Fruit fly (Drosophila melanogaster): ENCODE results near the gene Phyhd1.

Gene Phyhd1

DNA sequence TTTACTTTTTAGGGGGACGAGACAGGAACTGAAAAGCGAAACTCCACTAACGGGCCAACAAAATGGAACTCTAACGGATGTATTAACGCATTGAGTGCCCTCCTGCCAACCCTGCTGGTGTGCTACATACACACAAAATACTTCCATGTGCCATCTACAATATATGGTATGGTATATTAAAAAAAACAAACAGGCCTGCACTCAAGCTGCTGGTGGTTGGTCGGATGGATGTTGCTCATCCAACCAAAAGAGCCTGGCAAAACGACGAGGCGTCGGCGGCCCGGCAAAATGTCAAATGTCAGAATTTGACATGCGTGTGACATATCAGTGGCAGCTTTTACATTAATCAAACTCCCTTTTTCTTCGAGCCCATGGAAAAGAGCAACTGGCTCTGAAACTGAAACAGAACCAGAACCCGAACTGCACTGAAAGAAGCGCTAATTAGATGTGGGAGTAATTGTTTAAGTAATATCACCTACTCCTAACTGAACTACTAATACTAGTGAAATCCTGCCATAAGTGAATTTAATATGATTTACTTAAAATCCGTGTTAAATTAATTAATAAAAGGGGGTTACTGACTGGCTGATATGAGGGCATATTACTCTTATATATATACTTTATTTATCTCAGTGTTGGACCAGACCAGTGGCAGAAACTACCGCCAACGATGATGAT lies 29.9 kb downstream of the Phyhd1 start:
- TF ChIP-seq pad (GFP tag; optimal IDR thresholded peaks at IDR 0.05) = no peak
- no peak for TF ChIP-seq kay (GFP tag; ENCODE audit: borderline replicate concordance)
- no peak for TF ChIP-seq tj (GFP tag; optimal IDR thresholded peaks at IDR 0.05)
- TF ChIP-seq CG5204 (GFP tag; optimal IDR thresholded peaks at IDR 0.05) = no peak
- TF ChIP-seq bab1 (GFP tag; optimal IDR thresholded peaks at IDR 0.05) = no peak
- no peak for TF ChIP-seq CG7101 (tag; optimal IDR thresholded peaks at IDR 0.05)
- TF ChIP-seq cnc (optimal IDR thresholded peaks at IDR 0.05) = no peak
- TF ChIP-seq CG33017 (tag; optimal IDR thresholded peaks at IDR 0.05) = no peak
- TF ChIP-seq Hr96 (GFP tag; optimal IDR thresholded peaks at IDR 0.05) = no peak
- TF ChIP-seq cic (GFP tag; optimal IDR thresholded peaks at IDR 0.05) = no peak
- no peak for TF ChIP-seq Mnt (GFP tag; optimal IDR thresholded peaks at IDR 0.05)
- TF ChIP-seq Clk (GFP tag; optimal IDR thresholded peaks at IDR 0.05) = no peak
- TF ChIP-seq Crg-1 (GFP tag; optimal IDR thresholded peaks at IDR 0.05) = no peak
- no peak for TF ChIP-seq ovo (GFP tag; optimal IDR thresholded peaks at IDR 0.05)

DNA sequence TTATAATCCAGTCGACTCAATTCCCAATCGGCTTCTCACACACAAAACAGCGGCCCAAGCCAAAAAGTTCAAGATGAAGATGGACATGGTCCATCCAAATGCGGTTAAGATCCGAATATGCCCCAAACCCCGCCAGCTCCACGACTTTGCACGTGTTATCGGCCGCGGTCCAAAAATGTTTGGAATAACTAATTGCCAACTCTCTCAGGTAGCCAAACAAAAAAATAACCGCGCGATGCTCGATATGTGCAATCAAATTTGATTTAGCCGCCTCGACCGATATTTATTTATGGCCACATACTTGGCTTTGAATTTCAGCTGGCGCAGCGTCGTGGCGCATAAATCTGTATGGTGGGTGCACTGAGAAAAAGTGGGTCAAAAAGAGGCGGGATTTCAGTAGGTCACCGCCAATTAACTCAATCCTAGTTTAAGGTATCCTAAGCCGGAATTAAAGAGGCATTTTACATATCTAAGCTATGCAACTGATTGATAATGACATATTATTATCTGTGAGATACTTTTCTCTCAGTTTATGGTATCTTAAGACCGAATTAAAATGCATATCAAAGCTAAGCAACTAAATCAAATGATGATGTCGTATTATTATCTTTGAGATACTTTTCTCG lies 32.1 kb downstream of the Phyhd1 start:
- TF ChIP-seq kay (GFP tag; ENCODE audit: borderline replicate concordance) = no peak
- TF ChIP-seq Crg-1 (GFP tag; optimal IDR thresholded peaks at IDR 0.05) = no peak
- no peak for TF ChIP-seq toe (GFP tag; optimal IDR thresholded peaks at IDR 0.05)
- no peak for TF ChIP-seq cic (GFP tag; optimal IDR thresholded peaks at IDR 0.05)
- no peak for TF ChIP-seq CG7101 (tag; optimal IDR thresholded peaks at IDR 0.05)
- no peak for TF ChIP-seq CG11617 (GFP tag; optimal IDR thresholded peaks at IDR 0.05)
- no peak for TF ChIP-seq ovo (GFP tag; optimal IDR thresholded peaks at IDR 0.05)
- no peak for TF ChIP-seq bab1 (GFP tag; optimal IDR thresholded peaks at IDR 0.05)
- TF ChIP-seq tj (GFP tag; optimal IDR thresholded peaks at IDR 0.05) = no peak
- TF ChIP-seq CG33017 (tag; optimal IDR thresholded peaks at IDR 0.05) = no peak
- no peak for TF ChIP-seq CG7045 (GFP tag; optimal IDR thresholded peaks at IDR 0.05)
- no peak for TF ChIP-seq Mnt (GFP tag; optimal IDR thresholded peaks at IDR 0.05)

DNA sequence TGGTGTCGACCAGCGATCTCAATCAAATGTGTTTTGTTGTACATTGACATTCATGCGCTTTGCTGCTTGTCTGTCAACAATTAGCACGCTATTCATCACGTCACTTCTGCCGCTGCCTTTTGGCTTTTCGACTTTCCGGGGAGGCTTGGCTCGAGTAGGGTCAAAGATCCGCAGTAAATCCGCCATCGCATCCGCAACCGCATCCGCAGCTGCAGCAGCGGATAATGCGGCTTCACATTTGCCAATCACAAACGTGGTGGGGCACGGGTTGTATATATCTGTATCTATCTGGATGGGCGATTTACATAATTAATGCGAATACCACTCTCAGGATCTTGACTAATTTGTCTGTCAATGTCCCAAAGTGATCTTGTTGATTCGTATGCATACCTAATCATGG lies 33.6 kb downstream of the Phyhd1 start:
- no peak for TF ChIP-seq Crg-1 (GFP tag; optimal IDR thresholded peaks at IDR 0.05)
- TF ChIP-seq pad (GFP tag; optimal IDR thresholded peaks at IDR 0.05) = no peak
- no peak for TF ChIP-seq CG7045 (GFP tag; optimal IDR thresholded peaks at IDR 0.05)
- TF ChIP-seq bab1 (GFP tag; optimal IDR thresholded peaks at IDR 0.05) = no peak
- TF ChIP-seq ovo (GFP tag; optimal IDR thresholded peaks at IDR 0.05) = no peak
- no peak for TF ChIP-seq CG14711 (tag; optimal IDR thresholded peaks at IDR 0.05)
- TF ChIP-seq toe (GFP tag; optimal IDR thresholded peaks at IDR 0.05) = no peak
- no peak for TF ChIP-seq CG12768 (GFP tag; optimal IDR thresholded peaks at IDR 0.05)
- no peak for TF ChIP-seq CG33017 (tag; optimal IDR thresholded peaks at IDR 0.05)
- TF ChIP-seq kay (GFP tag; ENCODE audit: borderline replicate concordance) = no peak
- TF ChIP-seq tj (GFP tag; optimal IDR thresholded peaks at IDR 0.05) = no peak
- TF ChIP-seq cic (GFP tag; optimal IDR thresholded peaks at IDR 0.05) = no peak
- no peak for TF ChIP-seq Hr96 (GFP tag; optimal IDR thresholded peaks at IDR 0.05)
- no peak for TF ChIP-seq CG5204 (GFP tag; optimal IDR thresholded peaks at IDR 0.05)
- no peak for TF ChIP-seq Mnt (GFP tag; optimal IDR thresholded peaks at IDR 0.05)
- TF ChIP-seq CG11617 (GFP tag; optimal IDR thresholded peaks at IDR 0.05) = no peak
- TF ChIP-seq cnc (optimal IDR thresholded peaks at IDR 0.05) = no peak
- no peak for TF ChIP-seq Clk (GFP tag; optimal IDR thresholded peaks at IDR 0.05)

DNA sequence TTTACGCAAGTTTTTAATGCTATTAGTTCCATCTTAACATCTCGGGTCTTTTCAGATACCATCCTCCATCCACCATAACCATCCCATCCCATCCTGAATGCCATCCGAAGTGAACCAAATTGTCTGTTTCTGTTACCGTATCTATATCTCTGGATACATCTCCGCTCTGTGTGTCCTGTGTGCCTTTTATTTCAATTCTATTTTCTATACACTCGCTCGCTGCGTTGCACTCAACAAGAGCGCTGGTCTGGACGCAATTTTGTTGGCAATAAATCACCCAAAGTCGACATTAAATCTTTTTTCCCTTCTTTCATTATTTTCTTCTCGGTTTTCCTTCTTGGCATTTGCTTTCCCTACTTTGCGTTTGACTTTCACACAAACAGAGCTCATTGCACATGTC lies 35.2 kb downstream of the Phyhd1 start:
- TF ChIP-seq CG33017 (tag; optimal IDR thresholded peaks at IDR 0.05) = no peak
- TF ChIP-seq kay (GFP tag; ENCODE audit: borderline replicate concordance) = no peak
- no peak for TF ChIP-seq bab1 (GFP tag; optimal IDR thresholded peaks at IDR 0.05)
- no peak for TF ChIP-seq Mnt (GFP tag; optimal IDR thresholded peaks at IDR 0.05)
- TF ChIP-seq CG7101 (tag; optimal IDR thresholded peaks at IDR 0.05) = no peak
- TF ChIP-seq CG14711 (tag; optimal IDR thresholded peaks at IDR 0.05) = no peak
- TF ChIP-seq tj (GFP tag; optimal IDR thresholded peaks at IDR 0.05) = no peak
- TF ChIP-seq ovo (GFP tag; optimal IDR thresholded peaks at IDR 0.05) = no peak
- no peak for TF ChIP-seq Hr96 (GFP tag; optimal IDR thresholded peaks at IDR 0.05)
- no peak for TF ChIP-seq CG1620 (GFP tag; optimal IDR thresholded peaks at IDR 0.05)
- TF ChIP-seq Clk (GFP tag; optimal IDR thresholded peaks at IDR 0.05) = no peak
- no peak for TF ChIP-seq toe (GFP tag; optimal IDR thresholded peaks at IDR 0.05)
- TF ChIP-seq pad (GFP tag; optimal IDR thresholded peaks at IDR 0.05) = no peak
- TF ChIP-seq CG12768 (GFP tag; optimal IDR thresholded peaks at IDR 0.05) = no peak
- no peak for TF ChIP-seq CG5204 (GFP tag; optimal IDR thresholded peaks at IDR 0.05)
- no peak for TF ChIP-seq cnc (optimal IDR thresholded peaks at IDR 0.05)
- no peak for TF ChIP-seq CG7045 (GFP tag; optimal IDR thresholded peaks at IDR 0.05)

DNA sequence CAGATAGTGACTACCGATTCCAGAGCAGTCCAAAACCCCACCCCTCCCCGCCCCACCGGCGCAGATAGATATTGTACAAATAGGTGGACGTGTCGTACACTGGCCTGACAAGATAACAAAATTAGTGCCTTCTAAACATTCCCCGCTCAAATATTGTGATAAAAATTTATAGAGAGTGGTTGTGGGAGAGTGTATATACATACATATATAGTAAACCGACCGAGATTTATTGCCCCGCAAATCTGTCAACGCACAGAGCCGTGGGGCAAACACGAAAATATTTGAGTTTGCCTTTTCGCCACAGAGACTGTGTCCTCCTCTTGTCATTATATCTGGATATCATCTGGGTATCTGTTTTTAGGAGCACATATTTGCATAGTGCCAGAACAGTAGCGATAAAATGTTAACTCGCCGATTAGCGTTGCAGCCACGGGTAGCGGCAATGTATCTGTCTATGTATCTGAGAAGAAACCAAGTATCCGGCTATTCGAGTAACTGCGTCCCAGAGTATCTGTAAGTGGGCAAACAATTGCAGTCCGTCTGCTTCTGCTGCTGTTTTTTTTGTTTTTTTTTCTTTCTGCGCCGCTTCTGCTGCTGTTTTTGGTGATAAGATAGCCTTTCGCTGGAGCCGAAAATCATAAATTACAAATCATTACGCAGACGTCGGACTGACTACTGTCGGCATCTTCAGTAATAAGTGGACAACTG lies 37.5 kb downstream of the Phyhd1 start:
- TF ChIP-seq kay (GFP tag; ENCODE audit: borderline replicate concordance) = peak; percentile 2
- no peak for TF ChIP-seq bab1 (GFP tag; optimal IDR thresholded peaks at IDR 0.05)
- TF ChIP-seq CG5204 (GFP tag; optimal IDR thresholded peaks at IDR 0.05) = peak; percentile 29
- peak; percentile 65 for TF ChIP-seq cic (GFP tag; optimal IDR thresholded peaks at IDR 0.05)
- peak; percentile 4 for TF ChIP-seq Mnt (GFP tag; optimal IDR thresholded peaks at IDR 0.05)
- no peak for TF ChIP-seq cnc (optimal IDR thresholded peaks at IDR 0.05)
- TF ChIP-seq CG14711 (tag; optimal IDR thresholded peaks at IDR 0.05) = peak; percentile 30
- TF ChIP-seq pad (GFP tag; optimal IDR thresholded peaks at IDR 0.05) = peak; percentile 41
- no peak for TF ChIP-seq CG1620 (GFP tag; optimal IDR thresholded peaks at IDR 0.05)
- peak; percentile 70 for TF ChIP-seq CG33017 (tag; optimal IDR thresholded peaks at IDR 0.05)
- peak; percentile 65 for TF ChIP-seq CG12768 (GFP tag; optimal IDR thresholded peaks at IDR 0.05)
- peak; percentile 12 for TF ChIP-seq toe (GFP tag; optimal IDR thresholded peaks at IDR 0.05)
- no peak for TF ChIP-seq Crg-1 (GFP tag; optimal IDR thresholded peaks at IDR 0.05)
- peak; percentile 31 for TF ChIP-seq tj (GFP tag; optimal IDR thresholded peaks at IDR 0.05)
- no peak for TF ChIP-seq ovo (GFP tag; optimal IDR thresholded peaks at IDR 0.05)
- peak; percentile 78 for TF ChIP-seq CG11617 (GFP tag; optimal IDR thresholded peaks at IDR 0.05)
- TF ChIP-seq CG7045 (GFP tag; optimal IDR thresholded peaks at IDR 0.05) = peak; percentile 73
- TF ChIP-seq Hr96 (GFP tag; optimal IDR thresholded peaks at IDR 0.05) = peak; percentile 10
- peak; percentile 55 for TF ChIP-seq CG7101 (tag; optimal IDR thresholded peaks at IDR 0.05)
- peak; percentile 46 for TF ChIP-seq Clk (GFP tag; optimal IDR thresholded peaks at IDR 0.05)
